Worm (Caenorhabditis elegans) whole organism, young adult: ENCODE data around the gene abts-4.
A peak's percentile ranks its signal among the peaks of the same experiment; 100 is the strongest.

Experiments
- B0035.1 ChIP-seq: sonication (generic microtip); optimal IDR thresholded peaks from 2 replicates; lab custom pipeline; 2016; ENCODE audit warnings: missing genetic modification characterization, mild to moderate bottlenecking, missing compliant biosample characterization, missing genotype, missing genetic modification reagents
- F10E7.11 ChIP-seq: sonication (generic microtip); optimal IDR thresholded peaks from 2 replicates; lab custom pipeline; 2017; ENCODE audit warnings: mild to moderate bottlenecking, missing genetic modification characterization, moderate library complexity, missing compliant biosample characterization
- F23B12.7 ChIP-seq: sonication (generic microtip); optimal IDR thresholded peaks from 2 replicates; lab custom pipeline; 2017; ENCODE audit warnings: missing genetic modification characterization, mild to moderate bottlenecking, missing compliant biosample characterization, antibody characterized with exemption, moderate library complexity; ENCODE audit not compliant: insufficient read depth
- F55B11.4 ChIP-seq: sonication (generic microtip); optimal IDR thresholded peaks from 2 replicates; lab custom pipeline; 2016; ENCODE audit warnings: missing compliant biosample characterization, missing genetic modification characterization, borderline replicate concordance; ENCODE audit not compliant: insufficient read depth
- F57C9.4 ChIP-seq: sonication (generic microtip); optimal IDR thresholded peaks from 2 replicates; lab custom pipeline; 2017; ENCODE audit warnings: mild to moderate bottlenecking, missing genetic modification characterization, missing compliant biosample characterization
- K12H6.12 ChIP-seq: fragments of 200-800 bp; sonication (Bioruptor generic); optimal IDR thresholded peaks from 2 replicates; lab custom pipeline; 2018; ENCODE audit warnings: mild to moderate bottlenecking, missing genetic modification characterization, missing compliant biosample characterization
- T07F8.4 ChIP-seq: sonication (generic microtip); optimal IDR thresholded peaks from 2 replicates; lab custom pipeline; 2016; ENCODE audit warnings: mild to moderate bottlenecking, missing genetic modification characterization, moderate library complexity, missing compliant biosample characterization
- Y67H2A.10 ChIP-seq: fragments of 200-800 bp; sonication (Bioruptor generic); conservative IDR thresholded peaks from 2 replicates; pipeline ENCODE4 v1.3.6; 2022; ENCODE audit warnings: missing genetic modification reagents, missing genetic modification characterization, missing compliant biosample characterization
- ZK185.1 ChIP-seq: sonication (generic microtip); optimal IDR thresholded peaks from 2 replicates; lab custom pipeline; 2016; ENCODE audit warnings: mild to moderate bottlenecking, missing genetic modification characterization, missing compliant biosample characterization; ENCODE audit not compliant: poor library complexity, severe bottlenecking
- ama-1 ChIP-seq, 3 experiments: fragments of 150-350 bp in 1 of 3; sonication (generic microtip) in 2 of 3; optimal IDR thresholded peaks; 2 replicates each; lab custom pipeline; 2014 to 2018; ENCODE audit warnings: missing biosample characterization in 2 of 3, missing genetic modification characterization in 2 of 3, missing genetic modification reagents in 2 of 3
- aptf-2 ChIP-seq: fragments of 200-800 bp; sonication (Bioruptor generic); conservative IDR thresholded peaks from 2 replicates; pipeline ENCODE4 v1.3.6; 2022; ENCODE audit warnings: missing genetic modification reagents, missing genetic modification characterization, missing compliant biosample characterization
- atf-7 ChIP-seq: sonication (generic microtip); optimal IDR thresholded peaks from 2 replicates; lab custom pipeline; 2017; ENCODE audit warnings: mild to moderate bottlenecking, missing genetic modification characterization, missing compliant biosample characterization
- athp-1 ChIP-seq: sonication (generic microtip); optimal IDR thresholded peaks from 2 replicates; lab custom pipeline; 2017; ENCODE audit warnings: mild to moderate bottlenecking, missing genetic modification characterization, missing compliant biosample characterization
- attf-3 ChIP-seq: fragments of 200-800 bp; sonication (Bioruptor generic); conservative IDR thresholded peaks from 2 replicates; pipeline ENCODE4 v1.3.6; 2022; ENCODE audit warnings: missing genetic modification reagents, missing genetic modification characterization, missing compliant biosample characterization
- ceh-40 ChIP-seq: fragments of 200-800 bp; sonication (Bioruptor generic); IDR thresholded peaks from 2 replicates; pipeline ENCODE4 v1.3.6; 2022; ENCODE audit warnings: missing genetic modification characterization, missing compliant biosample characterization
- ceh-58 ChIP-seq: fragments of 200-800 bp; sonication (Bioruptor generic); IDR thresholded peaks from 2 replicates; pipeline ENCODE4 v1.3.6; 2022; ENCODE audit warnings: missing genetic modification characterization, missing compliant biosample characterization
- dpff-1 ChIP-seq: sonication (generic microtip); optimal IDR thresholded peaks from 2 replicates; lab custom pipeline; 2017; ENCODE audit warnings: mild to moderate bottlenecking, missing genetic modification characterization, missing compliant biosample characterization
- fkh-3 ChIP-seq: sonication (generic microtip); optimal IDR thresholded peaks from 2 replicates; lab custom pipeline; 2016; ENCODE audit warnings: mild to moderate bottlenecking, missing genetic modification characterization, missing compliant biosample characterization
- mel-28 ChIP-seq: sonication (generic microtip); optimal IDR thresholded peaks from 2 replicates; lab custom pipeline; 2016; ENCODE audit warnings: borderline replicate concordance, mild to moderate bottlenecking, missing genetic modification characterization, missing compliant biosample characterization
- nfya-2 ChIP-seq: fragments of 200-800 bp; sonication (Bioruptor generic); IDR thresholded peaks from 2 replicates; pipeline ENCODE4 v1.3.6; 2022; ENCODE audit warnings: missing genetic modification reagents, missing genetic modification characterization, missing compliant biosample characterization
- nfyb-1 ChIP-seq: fragments of 200-800 bp; sonication (Bioruptor generic); IDR thresholded peaks from 2 replicates; pipeline ENCODE4 v1.3.6; 2022; ENCODE audit warnings: missing genetic modification reagents, missing genetic modification characterization, missing compliant biosample characterization
- nhr-80 ChIP-seq: sonication (generic microtip); optimal IDR thresholded peaks from 2 replicates; lab custom pipeline; 2016; ENCODE audit warnings: missing genetic modification characterization, missing compliant biosample characterization
- pha-4 ChIP-seq: fragments of 150-350 bp; sonication (generic microtip); optimal IDR thresholded peaks from 2 replicates; lab custom pipeline; 2014; ENCODE audit warnings: missing biosample characterization, missing genetic modification reagents, missing genetic modification characterization
- snpc-4 ChIP-seq, 5 experiments: fragments of 150-350 bp in 1 of 5; sonication (generic microtip) in 4 of 5; optimal IDR thresholded peaks; 2 replicates each; lab custom pipeline; 2014 to 2018; ENCODE audit warnings: missing genetic modification characterization in 5 of 5, missing biosample characterization in 3 of 5, antibody characterized with exemption in 2 of 5, mild to moderate bottlenecking in 2 of 5, missing compliant biosample characterization in 2 of 5, missing genotype in 2 of 5, moderate library complexity in 2 of 5, missing genetic modification reagents in 1 of 5
- somi-1 ChIP-seq: fragments of 200-800 bp; sonication (Bioruptor generic); optimal IDR thresholded peaks from 2 replicates; lab custom pipeline; 2018; ENCODE audit warnings: mild to moderate bottlenecking, missing genetic modification characterization, missing compliant biosample characterization
- sptf-2 ChIP-seq: fragments of 200-800 bp; sonication (Bioruptor generic); optimal IDR thresholded peaks from 2 replicates; lab custom pipeline; 2018; ENCODE audit warnings: mild to moderate bottlenecking, missing genetic modification characterization, missing compliant biosample characterization
- zfh-2 ChIP-seq: fragments of 200-800 bp; sonication (Bioruptor generic); conservative IDR thresholded peaks from 2 replicates; pipeline ENCODE4 v1.3.6; 2022; ENCODE audit warnings: missing genetic modification reagents, missing genetic modification characterization, missing compliant biosample characterization
- ztf-18 ChIP-seq: sonication (generic microtip); optimal IDR thresholded peaks from 2 replicates; lab custom pipeline; 2016; ENCODE audit warnings: missing genotype, mild to moderate bottlenecking, missing genetic modification characterization, missing compliant biosample characterization
- ztf-26 ChIP-seq: sonication (generic microtip); optimal IDR thresholded peaks from 2 replicates; lab custom pipeline; 2017; ENCODE audit warnings: missing genetic modification characterization, missing compliant biosample characterization
- ztf-3 ChIP-seq: fragments of 200-800 bp; sonication (Bioruptor generic); optimal IDR thresholded peaks from 2 replicates; lab custom pipeline; 2018; ENCODE audit warnings: mild to moderate bottlenecking, missing genetic modification characterization, missing compliant biosample characterization

The abts-4 gene

ce11 chrX:6725260-6725718, 36.2 kb downstream of the abts-4 start, which contains the start of gene slc-25A10:
Gene slc-25A10, minus strand, starts transcription at chrX:6725668.
- TF ChIP-seq somi-1 (GFP tag; lab: Kevin White, UChicago), result no peak
- TF ChIP-seq athp-1 (tag; lab: Kevin White, UChicago), result no peak
- TF ChIP-seq F10E7.11 (tag; lab: Kevin White, UChicago), result no peak
- TF ChIP-seq sptf-2, result no peak
- no peak for TF ChIP-seq attf-3 (GFP tag; lab: Robert Waterston, UW)
- no peak for TF ChIP-seq fkh-3 (tag; lab: Kevin White, UChicago)
- no peak for TF ChIP-seq ama-1 (optimal IDR thresholded peaks at IDR 0.05; lab: Kevin White, UChicago)
- TF ChIP-seq ama-1 (GFP tag; optimal IDR thresholded peaks at IDR 0.05; lab: Kevin White, UChicago), result no peak
- no peak for TF ChIP-seq Y67H2A.10
- no peak for TF ChIP-seq ceh-58 (GFP tag; lab: Robert Waterston, UW)
- TF ChIP-seq nhr-80 (tag; lab: Kevin White, UChicago), result no peak
- TF ChIP-seq mel-28 (tag; lab: Kevin White, UChicago), result no peak

- TF ChIP-seq F23B12.7 (no peak), nfyb-1 (GFP tag; lab: Robert Waterston, UW) (peak; percentile 16; the same call in 1 of the 2 replicates)
Measured at ce11 chrX:6722966-6723365, 38.6 kb downstream of the abts-4 start, which contains the start of gene smf-1. Gene smf-1, minus strand, starts transcription at chrX:6723066.

- TF ChIP-seq dpff-1 (tag; lab: Kevin White, UChicago), result no peak
- TF ChIP-seq nfya-2 (GFP tag; lab: Robert Waterston, UW), result no peak
- TF ChIP-seq ztf-26, result no peak
- no peak for TF ChIP-seq T07F8.4 (tag; lab: Kevin White, UChicago)
Measured at ce11 chrX:6718595-6718994, 42.9 kb downstream of the abts-4 start, which contains the start of gene smf-2. Gene smf-2, minus strand, starts transcription at chrX:6718695.

- TF ChIP-seq ztf-18 (tag; lab: Kevin White, UChicago), result no peak
- no peak for TF ChIP-seq atf-7
- no peak for TF ChIP-seq aptf-2 (GFP tag; lab: Robert Waterston, UW)
- TF ChIP-seq K12H6.12, result no peak
- no peak for TF ChIP-seq ZK185.1
- no peak for TF ChIP-seq pha-4 (tag; lab: Kevin White, UChicago)
- TF ChIP-seq nfya-2 (GFP tag; lab: Robert Waterston, UW), result no peak
- no peak for TF ChIP-seq F57C9.4 (tag; lab: Kevin White, UChicago)
Measured at ce11 chrX:6713277-6713676, 48.3 kb downstream of the abts-4 start, which contains the start of gene nas-11. Gene nas-11, plus strand, starts transcription at chrX:6713577.

- TF ChIP-seq F10E7.11 (tag; lab: Kevin White, UChicago) (no peak), B0035.1 (tag; lab: Kevin White, UChicago) (no peak), ztf-3 (no peak)
- TF ChIP-seq, all 124 proteins: peak for 0
Measured at ce11 chrX:6709238-6709637, 52.3 kb downstream of the abts-4 start, which contains the start of gene acr-3. Gene acr-3, plus strand, starts transcription at chrX:6709538.

ce11 chrX:6705156-6705555, 56.4 kb downstream of the abts-4 start:
- TF ChIP-seq athp-1 (tag; lab: Kevin White, UChicago) (no peak), zfh-2 (GFP tag; lab: Robert Waterston, UW) (no peak), ceh-40 (GFP tag; lab: Robert Waterston, UW) (no peak), ztf-26 (no peak), F55B11.4 (tag; lab: Kevin White, UChicago) (no peak), snpc-4 (GFP tag; optimal IDR thresholded peaks at IDR 0.05; lab: Kevin White, UChicago) (no peak), snpc-4 (tag; optimal IDR thresholded peaks at IDR 0.05; lab: Kevin White, UChicago) (no peak)
- TF ChIP-seq, all 124 proteins: peak for 0
